Fruit fly (Drosophila melanogaster) whole organism, wandering third instar larva: ENCODE data around the gene TwdlY.

Experiments
- Abd-B ChIP-seq: fragments of >200 bp; optimal IDR thresholded peaks from 2 replicates; lab custom pipeline; 2017; ENCODE audit warnings: missing biosample characterization, missing genetic modification characterization
- CG32264 ChIP-seq: fragments of 200-800 bp; sonication (Bioruptor generic); optimal IDR thresholded peaks from 2 replicates; lab custom pipeline; 2016; ENCODE audit warnings: missing biosample characterization, missing genetic modification characterization
- CG9705 ChIP-seq: fragments of 200-800 bp; sonication (Bioruptor generic); optimal IDR thresholded peaks from 2 replicates; lab custom pipeline; 2018; ENCODE audit warnings: missing biosample characterization, mild to moderate bottlenecking, missing genetic modification characterization
- CrebA ChIP-seq: fragments of 200-800 bp; sonication (Bioruptor generic); optimal IDR thresholded peaks from 2 replicates; lab custom pipeline; 2016; ENCODE audit warnings: missing biosample characterization, mild to moderate bottlenecking, missing genetic modification characterization, borderline replicate concordance
- Dfd ChIP-seq: fragments of >200 bp; optimal IDR thresholded peaks from 2 replicates; lab custom pipeline; 2017; ENCODE audit warnings: missing biosample characterization, missing genetic modification characterization
- Dif ChIP-seq: fragments of 200-275, 200-300 bp; sonication (Bioruptor generic); optimal IDR thresholded peaks from 2 replicates; lab custom pipeline; 2018; ENCODE audit warnings: missing biosample characterization, missing genetic modification characterization; ENCODE audit not compliant: partially characterized antibody
- GATAd ChIP-seq: sonication (Bioruptor generic); optimal IDR thresholded peaks from 2 replicates; lab custom pipeline; 2016; ENCODE audit warnings: missing biosample characterization, missing genetic modification characterization
- HLH106 ChIP-seq: fragments of 200-800 bp; optimal IDR thresholded peaks from 3 replicates; lab custom pipeline; 2019; ENCODE audit warnings: missing biosample characterization, mild to moderate bottlenecking, missing genetic modification characterization, moderate library complexity
- Hnf4 ChIP-seq: fragments of 200-800 bp; sonication (Bioruptor generic); optimal IDR thresholded peaks from 2 replicates; lab custom pipeline; 2016; ENCODE audit warnings: missing biosample characterization, mild to moderate bottlenecking, missing genetic modification characterization
- Hr78 ChIP-seq: fragments of >200 bp; optimal IDR thresholded peaks from 2 replicates; lab custom pipeline; 2017; ENCODE audit warnings: missing biosample characterization, missing genetic modification characterization
- Hr83 ChIP-seq: fragments of 200-300 bp; sonication (Bioruptor generic); optimal IDR thresholded peaks from 2 replicates; lab custom pipeline; 2016; ENCODE audit warnings: missing biosample characterization, mild to moderate bottlenecking, missing genetic modification characterization, moderate library complexity; ENCODE audit not compliant: poor library complexity, severe bottlenecking
- Jra ChIP-seq: sonication (Bioruptor generic); optimal IDR thresholded peaks from 2 replicates; lab custom pipeline; 2016; ENCODE audit warnings: missing biosample characterization, missing genetic modification characterization
- Mio ChIP-seq: sonication (Bioruptor generic); optimal IDR thresholded peaks from 2 replicates; lab custom pipeline; 2016; ENCODE audit warnings: missing biosample characterization, missing genetic modification characterization
- Myc ChIP-seq: fragments of >200 bp; optimal IDR thresholded peaks from 2 replicates; lab custom pipeline; 2017
- N ChIP-seq: fragments of >200 bp; optimal IDR thresholded peaks from 2 replicates; lab custom pipeline; 2018; ENCODE audit warnings: missing biosample characterization, missing external identifiers, missing genetic modification characterization
- OdsH ChIP-seq: fragments of 200-800 bp; sonication (Bioruptor generic); optimal IDR thresholded peaks from 2 replicates; lab custom pipeline; 2016; ENCODE audit warnings: missing biosample characterization, mild to moderate bottlenecking, missing genetic modification characterization
- Rel ChIP-seq, 2 experiments: fragments of 200-800 bp; sonication (Bioruptor generic) in 1 of 2; optimal IDR thresholded peaks; 2 replicates in 1 of 2; 3 replicates in 1 of 2; lab custom pipeline; 2016 to 2019; ENCODE audit warnings: mild to moderate bottlenecking in 2 of 2, missing biosample characterization in 2 of 2, missing genetic modification characterization in 2 of 2, moderate library complexity in 1 of 2
- Sp1 ChIP-seq: fragments of 200-800 bp; sonication (Bioruptor generic); optimal IDR thresholded peaks from 3 replicates; lab custom pipeline; 2019; ENCODE audit warnings: missing biosample characterization, mild to moderate bottlenecking, missing genetic modification characterization, moderate library complexity
- Vsx2 ChIP-seq: fragments of 200-300, 225-300 bp; sonication (Bioruptor generic); optimal IDR thresholded peaks from 2 replicates; lab custom pipeline; 2018; ENCODE audit warnings: missing biosample characterization, missing genetic modification characterization; ENCODE audit not compliant: partially characterized antibody
- br ChIP-seq: fragments of 200-800 bp; sonication (Bioruptor generic); optimal IDR thresholded peaks from 2 replicates; lab custom pipeline; 2016; ENCODE audit warnings: missing biosample characterization, missing genetic modification characterization
- brk ChIP-seq: fragments of 200-800 bp; sonication (Bioruptor generic); optimal IDR thresholded peaks from 2 replicates; lab custom pipeline; 2016; ENCODE audit warnings: missing biosample characterization, mild to moderate bottlenecking, missing genetic modification characterization
- dl ChIP-seq, 2 experiments: fragments of 175-275, 200-275 bp in 1 of 2; fragments of 200-275 bp in 1 of 2; sonication (Bioruptor generic); optimal IDR thresholded peaks; lab custom pipeline; 2018; ENCODE audit warnings: mild to moderate bottlenecking in 2 of 2, missing biosample characterization in 2 of 2, missing genetic modification characterization in 2 of 2, moderate library complexity in 2 of 2; ENCODE audit not compliant: partially characterized antibody in 2 of 2, insufficient read depth in 1 of 2
- dmrt93B ChIP-seq: fragments of 200-800 bp; sonication (Bioruptor generic); optimal IDR thresholded peaks from 2 replicates; lab custom pipeline; 2018; ENCODE audit warnings: missing biosample characterization, mild to moderate bottlenecking, missing genetic modification characterization
- dsf ChIP-seq: sonication (Bioruptor generic); optimal IDR thresholded peaks from 2 replicates; lab custom pipeline; 2016; ENCODE audit warnings: missing biosample characterization, missing genetic modification characterization, borderline replicate concordance
- ey ChIP-seq: fragments of 200-800 bp; sonication (Bioruptor generic); optimal IDR thresholded peaks from 2 replicates; lab custom pipeline; 2016; ENCODE audit warnings: missing biosample characterization, missing genetic modification characterization
- foxo ChIP-seq, 2 experiments: fragments of 200-800 bp; sonication (Bioruptor generic); optimal IDR thresholded peaks; 2 replicates in 1 of 2; 3 replicates in 1 of 2; lab custom pipeline; 2016 to 2017; ENCODE audit warnings: missing biosample characterization in 2 of 2, missing genetic modification characterization in 2 of 2
- fru ChIP-seq: fragments of 200-800 bp; sonication (Bioruptor generic); optimal IDR thresholded peaks from 3 replicates; lab custom pipeline; 2016; ENCODE audit warnings: missing biosample characterization, mild to moderate bottlenecking, missing genetic modification characterization
- h ChIP-seq: fragments of 200-800 bp; sonication (Bioruptor generic); optimal IDR thresholded peaks from 3 replicates; lab custom pipeline; 2016; ENCODE audit warnings: missing biosample characterization, mild to moderate bottlenecking, missing genetic modification characterization
- jim ChIP-seq: fragments of 175-275, 200-325 bp; sonication (Bioruptor generic); optimal IDR thresholded peaks from 2 replicates; lab custom pipeline; 2016; ENCODE audit warnings: missing biosample characterization, mild to moderate bottlenecking, missing genetic modification characterization
- lola ChIP-seq: fragments of >200 bp; optimal IDR thresholded peaks from 2 replicates; lab custom pipeline; 2017; ENCODE audit warnings: missing biosample characterization, missing genetic modification characterization
- pan ChIP-seq: fragments of >200 bp; optimal IDR thresholded peaks from 2 replicates; lab custom pipeline; 2017
- psq ChIP-seq: fragments of 200-800 bp; sonication (Bioruptor generic); optimal IDR thresholded peaks from 3 replicates; lab custom pipeline; 2017; ENCODE audit warnings: missing biosample characterization, mild to moderate bottlenecking, missing genetic modification characterization, moderate library complexity
- rgr ChIP-seq: fragments of 200-800 bp; sonication (Bioruptor generic); optimal IDR thresholded peaks from 3 replicates; lab custom pipeline; 2016; ENCODE audit warnings: missing biosample characterization, mild to moderate bottlenecking, missing genetic modification characterization
- sage ChIP-seq: fragments of 200-800 bp; sonication (Bioruptor generic); optimal IDR thresholded peaks from 2 replicates; lab custom pipeline; 2016; ENCODE audit warnings: missing biosample characterization, mild to moderate bottlenecking, missing genetic modification characterization
- sv ChIP-seq: fragments of 200-800 bp; sonication (Bioruptor generic); optimal IDR thresholded peaks from 3 replicates; lab custom pipeline; 2016; ENCODE audit warnings: missing biosample characterization, missing genetic modification characterization
- tai ChIP-seq: sonication (Bioruptor generic); optimal IDR thresholded peaks from 2 replicates; lab custom pipeline; 2016; ENCODE audit warnings: missing biosample characterization, missing genetic modification characterization
- usp ChIP-seq: fragments of >200 bp; optimal IDR thresholded peaks from 2 replicates; lab custom pipeline; 2017; ENCODE audit warnings: missing biosample characterization, missing genetic modification characterization
- woc ChIP-seq: sonication (Bioruptor generic); optimal IDR thresholded peaks from 2 replicates; lab custom pipeline; 2016; ENCODE audit warnings: missing biosample characterization, mild to moderate bottlenecking, missing genetic modification characterization

TwdlY gene

DNA sequence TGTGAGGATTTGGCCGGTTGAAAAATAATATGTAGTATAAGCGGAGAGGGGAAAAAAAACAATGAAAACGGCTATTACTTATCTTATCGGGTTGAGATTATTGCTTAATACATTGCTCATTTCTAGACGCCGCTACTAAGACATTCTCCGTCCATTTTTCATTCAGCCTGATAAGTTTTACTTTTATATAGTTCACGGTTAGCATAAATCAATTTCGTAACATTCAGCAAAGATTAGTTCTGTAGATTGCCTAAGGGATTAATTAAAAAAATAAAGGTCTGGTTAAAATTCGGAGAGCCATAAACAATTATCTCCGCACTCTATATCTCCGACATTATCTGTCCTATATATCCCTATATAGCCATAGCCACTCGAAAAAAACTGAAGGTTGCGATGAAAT lies 12.7 kb downstream of the TwdlY start:
- TF ChIP-seq N (GFP tag; lab: Kevin White, UChicago) = no peak
- TF ChIP-seq dl (GFP tag; optimal IDR thresholded peaks at IDR 0.05; lab: Kevin White, UChicago; ENCODE audit: insufficient read depth in 1 of 2, partially characterized antibody in 2 of 2) = no peak
- TF ChIP-seq Jra (GFP tag; lab: Kevin White, UChicago) = no peak
- TF ChIP-seq tai (GFP tag; lab: Kevin White, UChicago) = no peak
- no peak for TF ChIP-seq dsf (GFP tag; lab: Kevin White, UChicago)
- no peak for TF ChIP-seq Mio (GFP tag; lab: Kevin White, UChicago)
- TF ChIP-seq woc = no peak
- TF ChIP-seq Rel (GFP tag; optimal IDR thresholded peaks at IDR 0.05; lab: Kevin White, UChicago) = no peak
- no peak for TF ChIP-seq Rel (tag; optimal IDR thresholded peaks at IDR 0.05; lab: Kevin White, UChicago)
- TF ChIP-seq rgr (GFP tag; lab: Kevin White, UChicago) = no peak
- TF ChIP-seq sage = no peak
- no peak for TF ChIP-seq CG9705

DNA sequence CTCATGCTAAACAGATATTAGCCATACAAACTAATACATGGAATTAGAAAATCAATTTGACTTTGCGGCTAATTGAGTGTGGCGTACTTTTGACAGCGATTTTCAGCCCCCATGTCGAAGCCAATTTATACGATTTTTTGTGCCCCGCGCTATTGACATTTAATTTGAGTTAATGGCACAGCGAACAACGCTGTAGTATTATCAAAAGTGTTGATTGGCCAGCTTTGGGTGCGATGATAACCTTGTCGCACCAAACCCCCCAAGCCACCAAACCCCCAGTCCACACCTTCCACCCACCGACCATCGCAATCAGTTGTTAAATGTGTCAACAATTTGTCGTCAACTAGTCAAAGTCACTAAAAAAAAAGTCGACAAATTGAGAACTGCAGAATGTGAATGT lies 14.6 kb downstream of the TwdlY start:
- TF ChIP-seq CG9705 = no peak
- no peak for TF ChIP-seq sv (GFP tag; lab: Kevin White, UChicago)
- no peak for TF ChIP-seq N (GFP tag; lab: Kevin White, UChicago)
- TF ChIP-seq dl (GFP tag; optimal IDR thresholded peaks at IDR 0.05; lab: Kevin White, UChicago; ENCODE audit: insufficient read depth in 1 of 2, partially characterized antibody in 2 of 2) = no peak
- no peak for TF ChIP-seq tai (GFP tag; lab: Kevin White, UChicago)
- TF ChIP-seq Mio (GFP tag; lab: Kevin White, UChicago) = no peak
- no peak for TF ChIP-seq psq (GFP tag; lab: Kevin White, UChicago)
- TF ChIP-seq, all 38 proteins: peak for 0

DNA sequence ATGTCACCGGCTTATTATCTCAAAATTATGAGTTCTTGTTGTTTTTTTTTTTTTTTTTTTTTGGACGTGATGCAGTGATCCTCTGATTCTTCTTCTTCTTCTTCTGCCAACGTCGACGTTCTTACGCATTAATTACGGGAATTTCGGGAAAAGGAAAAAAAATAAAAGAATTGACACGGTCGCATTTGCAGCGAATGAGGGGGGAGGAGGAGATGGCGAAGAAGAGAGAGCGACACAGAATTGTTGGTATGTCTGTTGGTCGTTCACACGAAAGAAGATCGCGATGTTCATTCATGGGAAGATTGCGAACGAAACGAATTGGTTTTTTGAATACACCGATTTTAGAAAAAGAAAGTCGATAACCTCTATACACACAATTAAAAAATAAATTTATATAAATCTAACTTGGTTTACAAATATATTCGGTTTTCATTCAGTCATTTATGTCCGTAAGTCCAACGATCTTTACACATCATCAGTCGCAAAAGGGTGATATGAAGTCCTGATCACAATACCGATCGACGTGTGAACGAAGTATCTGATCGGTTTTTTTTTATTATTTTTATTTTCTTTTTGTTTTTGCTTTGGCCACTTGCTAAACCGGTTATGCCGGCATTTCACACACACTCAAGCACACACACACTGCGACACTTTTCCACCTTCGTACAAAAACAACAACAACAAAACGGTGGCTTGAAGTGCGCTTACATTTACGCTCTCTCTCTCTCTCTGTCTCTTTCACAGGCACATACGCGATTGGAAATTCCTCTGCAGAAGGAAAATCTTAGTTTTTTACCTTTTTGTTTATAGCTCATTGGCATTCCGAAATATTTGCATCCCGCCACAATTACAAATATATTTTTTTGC lies 16.2 kb downstream of the TwdlY start:
- TF ChIP-seq Jra (GFP tag; lab: Kevin White, UChicago) = peak; percentile 13
- peak; percentile 55 for TF ChIP-seq brk (GFP tag; lab: Kevin White, UChicago)
- peak; percentile 76 for TF ChIP-seq dmrt93B
- no peak for TF ChIP-seq N (GFP tag; lab: Kevin White, UChicago)
- TF ChIP-seq Rel (GFP tag; optimal IDR thresholded peaks at IDR 0.05; lab: Kevin White, UChicago) = peak; percentile 80
- peak; percentile 68 for TF ChIP-seq Rel (tag; optimal IDR thresholded peaks at IDR 0.05; lab: Kevin White, UChicago)
- peak; percentile 54 for TF ChIP-seq sv (GFP tag; lab: Kevin White, UChicago)
- no peak for TF ChIP-seq Mio (GFP tag; lab: Kevin White, UChicago)
- no peak for TF ChIP-seq Abd-B (GFP tag; lab: Kevin White, UChicago)
- TF ChIP-seq HLH106 = peak; percentile 88
- peak; percentile 26 for TF ChIP-seq Dif (GFP tag; lab: Kevin White, UChicago)
- TF ChIP-seq rgr (GFP tag; lab: Kevin White, UChicago) = peak; percentile 73
- peak; percentile 96 for TF ChIP-seq Sp1 (GFP tag; lab: Kevin White, UChicago)
- TF ChIP-seq Hr78 (GFP tag; lab: Kevin White, UChicago) = no peak
- TF ChIP-seq Dfd (GFP tag; lab: Kevin White, UChicago) = no peak
- TF ChIP-seq br = peak; percentile 70
- no peak for TF ChIP-seq Myc (lab: Kevin White, UChicago)
- TF ChIP-seq GATAd (GFP tag; lab: Kevin White, UChicago) = no peak
- peak; percentile 62 for TF ChIP-seq Hnf4 (GFP tag; lab: Kevin White, UChicago)
- TF ChIP-seq CG32264 (GFP tag; lab: Kevin White, UChicago) = peak; percentile 11
- peak; percentile 63 for TF ChIP-seq Vsx2 (GFP tag; lab: Kevin White, UChicago)
- TF ChIP-seq woc = peak; percentile 83
- TF ChIP-seq CrebA = peak; percentile 52
- TF ChIP-seq tai (GFP tag; lab: Kevin White, UChicago) = no peak
- TF ChIP-seq jim (GFP tag; lab: Kevin White, UChicago) = peak; percentile 94
- peak; percentile 85 for TF ChIP-seq fru (GFP tag; lab: Kevin White, UChicago)
- peak; percentile 86 for TF ChIP-seq psq (GFP tag; lab: Kevin White, UChicago)
- TF ChIP-seq h (GFP tag; lab: Kevin White, UChicago) = peak; percentile 85
- TF ChIP-seq Hr83 (GFP tag; lab: Kevin White, UChicago) = peak; percentile 28
- no peak for TF ChIP-seq usp (GFP tag; lab: Kevin White, UChicago)
- TF ChIP-seq dsf (GFP tag; lab: Kevin White, UChicago) = peak; percentile 1
- TF ChIP-seq OdsH (GFP tag; lab: Kevin White, UChicago) = peak; percentile 78
- peak in 1 of 2 experiments; percentile 18 for TF ChIP-seq dl (GFP tag; optimal IDR thresholded peaks at IDR 0.05; lab: Kevin White, UChicago; ENCODE audit: insufficient read depth in 1 of 2, partially characterized antibody in 2 of 2)
- TF ChIP-seq pan (lab: Kevin White, UChicago) = no peak
- peak; percentile 67 for TF ChIP-seq ey (GFP tag; lab: Kevin White, UChicago)
- peak; percentile 81 for TF ChIP-seq CG9705
- no peak for TF ChIP-seq lola (GFP tag; lab: Kevin White, UChicago)
- peak in 1 of 2 experiments; percentile 77 for TF ChIP-seq foxo (GFP tag; optimal IDR thresholded peaks at IDR 0.05; lab: Kevin White, UChicago)
- peak; percentile 65 for TF ChIP-seq sage
